Worm (Caenorhabditis elegans) whole organism, L2 larva: ENCODE data around the gene eppl-1.

ENCODE experiments used
- R02D3.7 ChIP-seq: fragments of 150-350 bp; optimal IDR thresholded peaks from 2 replicates; lab custom pipeline; 2014; ENCODE audit warnings: missing biosample characterization, missing genetic modification characterization
- aly-2 ChIP-seq: fragments of 150-350 bp; optimal IDR thresholded peaks from 2 replicates; lab custom pipeline; 2014; ENCODE audit warnings: missing biosample characterization, missing genetic modification characterization
- ama-1 ChIP-seq: fragments of 150-350 bp; optimal IDR thresholded peaks from 2 replicates; lab custom pipeline; 2018; ENCODE audit warnings: inconsistent platforms
- elt-3 ChIP-seq: sonication (generic microtip); optimal IDR thresholded peaks from 2 replicates; lab custom pipeline; 2017; ENCODE audit warnings: missing biosample characterization, missing genetic modification characterization
- lsy-2 ChIP-seq, 2 experiments: fragments of 150-350 bp in 1 of 2; sonication (generic microtip) in 1 of 2; optimal IDR thresholded peaks; 2 replicates each; lab custom pipeline; 2014 to 2017; ENCODE audit warnings: missing biosample characterization in 2 of 2, missing genetic modification characterization in 2 of 2
- nhr-12 ChIP-seq: fragments of 150-350 bp; optimal IDR thresholded peaks from 2 replicates; lab custom pipeline; 2014; ENCODE audit warnings: missing biosample characterization, missing genetic modification characterization
- nhr-25 ChIP-seq: fragments of 150-350 bp; sonication (generic microtip); optimal IDR thresholded peaks from 3 replicates; lab custom pipeline; 2014; ENCODE audit warnings: missing biosample characterization, missing genetic modification characterization
- peb-1 ChIP-seq: fragments of 150-350 bp; optimal IDR thresholded peaks from 2 replicates; lab custom pipeline; 2014; ENCODE audit warnings: missing biosample characterization, missing genetic modification characterization
- skn-1 ChIP-seq: sonication (generic microtip); optimal IDR thresholded peaks from 2 replicates; lab custom pipeline; 2017; ENCODE audit warnings: missing biosample characterization, missing genetic modification characterization
- unc-39 ChIP-seq: fragments of 150-350 bp; optimal IDR thresholded peaks from 2 replicates; lab custom pipeline; 2014; ENCODE audit warnings: missing biosample characterization, missing genetic modification characterization
- ztf-11 ChIP-seq: sonication (generic microtip); optimal IDR thresholded peaks from 2 replicates; lab custom pipeline; 2017; ENCODE audit warnings: missing biosample characterization, missing genetic modification characterization

DNA sequence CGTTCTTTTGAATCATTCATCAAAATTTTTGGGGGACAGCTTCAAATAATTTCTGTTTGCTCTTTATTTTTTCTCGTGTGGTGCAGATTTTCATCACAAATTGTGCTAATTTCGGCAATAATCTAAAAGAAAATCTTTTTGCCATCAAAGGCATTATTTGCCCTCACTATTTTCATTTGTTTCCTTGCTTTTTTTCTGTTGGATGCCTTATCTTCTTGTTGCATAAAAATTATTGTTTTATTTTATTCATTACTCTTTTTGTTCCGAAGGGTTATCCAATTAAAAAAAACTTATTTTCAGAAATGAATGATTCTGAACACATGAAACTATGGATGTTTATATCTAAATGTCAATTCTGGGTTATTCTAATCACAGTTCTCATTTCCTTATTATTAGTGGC, 4.7 kb downstream of the eppl-1 start, which contains the start of gene T01B11.1:
- no peak for TF ChIP-seq unc-39 (tag; lab: Kevin White, UChicago)
- TF ChIP-seq lsy-2 (tag; optimal IDR thresholded peaks at IDR 0.05; lab: Kevin White, UChicago), result no peak
- TF ChIP-seq skn-1, result no peak
- TF ChIP-seq nhr-25 (tag; lab: Kevin White, UChicago), result no peak
- TF ChIP-seq R02D3.7 (tag; lab: Kevin White, UChicago), result no peak
- no peak for TF ChIP-seq elt-3 (tag; lab: Kevin White, UChicago)
- no peak for TF ChIP-seq nhr-12 (tag; lab: Kevin White, UChicago)
- TF ChIP-seq ama-1 (lab: Kevin White, UChicago), result no peak
- no peak for TF ChIP-seq peb-1 (tag; lab: Kevin White, UChicago)
- no peak for TF ChIP-seq ztf-11 (tag; lab: Kevin White, UChicago)
- TF ChIP-seq aly-2, result no peak
